Worm (Caenorhabditis elegans) whole organism, L3 larva: ENCODE results near the gene ska-3.

ENCODE experiments used
- ama-1 ChIP-seq: fragments of 150-350 bp; optimal IDR thresholded peaks from 2 replicates; lab custom pipeline; 2018
- fos-1 ChIP-seq: fragments of 150-350 bp; optimal IDR thresholded peaks from 2 replicates; lab custom pipeline; 2014; ENCODE audit warnings: missing biosample characterization, missing genetic modification characterization
- jun-1 ChIP-seq: fragments of 150-350 bp; optimal IDR thresholded peaks from 2 replicates; lab custom pipeline; 2014; ENCODE audit warnings: missing biosample characterization, missing genetic modification reagents, missing genetic modification characterization
- lin-39 ChIP-seq: fragments of 150-350 bp; optimal IDR thresholded peaks from 2 replicates; lab custom pipeline; 2018; ENCODE audit warnings: missing biosample characterization, missing genetic modification reagents, missing genetic modification characterization
- mdl-1 ChIP-seq: fragments of 150-350 bp; optimal IDR thresholded peaks from 2 replicates; lab custom pipeline; 2014; ENCODE audit warnings: missing biosample characterization, missing genetic modification characterization
- pqm-1 ChIP-seq: fragments of 150-350 bp; optimal IDR thresholded peaks from 2 replicates; lab custom pipeline; 2017; ENCODE audit warnings: missing biosample characterization, missing genetic modification characterization, inconsistent platforms
- unc-62 ChIP-seq: fragments of 150-350 bp; sonication (generic microtip); optimal IDR thresholded peaks from 4 replicates; lab custom pipeline; 2014; ENCODE audit warnings: missing biosample characterization, missing genetic modification reagents, missing genetic modification characterization

- TF ChIP-seq lin-39, result no peak
- TF ChIP-seq jun-1 (tag; lab: Kevin White, UChicago), result no peak
- TF ChIP-seq mdl-1 (tag; lab: Kevin White, UChicago), result no peak
- no peak for TF ChIP-seq fos-1 (tag; lab: Kevin White, UChicago)
- TF ChIP-seq pqm-1 (tag; lab: Kevin White, UChicago), result no peak
- no peak for TF ChIP-seq ama-1 (lab: Kevin White, UChicago)
- TF ChIP-seq unc-62 (GFP tag; lab: Kevin White, UChicago), result no peak
Observed at ce11 chrIII:5710045-5710444, 31.2 kb upstream of the ska-3 start, which contains the start of gene B0336.12.
